Fruit fly (Drosophila melanogaster): ENCODE measurements around the gene CG11504.

Gene CG11504

dm6 chr3R:29997607-29998236 lies at the start of gene CG11504, which contains the start of gene CG15525 (continued):
- TF ChIP-seq CG8290 (GFP tag; optimal IDR thresholded peaks at IDR 0.05): peak; percentile 70
- TF ChIP-seq CG8290 (tag; optimal IDR thresholded peaks at IDR 0.05): no peak
- peak; percentile 63 for TF ChIP-seq HmgZ (tag; optimal IDR thresholded peaks at IDR 0.05)
- TF ChIP-seq CG4854 (GFP tag; optimal IDR thresholded peaks at IDR 0.05): peak; percentile 23
- TF ChIP-seq psq (GFP tag; optimal IDR thresholded peaks at IDR 0.05): no peak
- peak; percentile 47 for TF ChIP-seq HLH54F (GFP tag; optimal IDR thresholded peaks at IDR 0.05)
- peak; percentile 79 for TF ChIP-seq amos (GFP tag; IDR thresholded peaks at IDR 0.05; ENCODE audit: partially characterized antibody)
- peak; percentile 25 for TF ChIP-seq CG9727 (GFP tag; optimal IDR thresholded peaks at IDR 0.05)
- peak; percentile 92 for TF ChIP-seq CG17385 (GFP tag; optimal IDR thresholded peaks at IDR 0.05)
- peak; percentile 83 for TF ChIP-seq Doc3 (GFP tag; IDR thresholded peaks at IDR 0.05; ENCODE audit: partially characterized antibody)
- TF ChIP-seq ham (GFP tag; IDR thresholded peaks at IDR 0.05): no peak
- TF ChIP-seq CG34422 (GFP tag; IDR thresholded peaks at IDR 0.05): peak; percentile 79; the same call in 2 of the 3 replicates
- no peak for TF ChIP-seq tll (GFP tag; optimal IDR thresholded peaks at IDR 0.05)
- peak in 1 of 2 experiments; percentile 7 for TF ChIP-seq insv (GFP tag; optimal IDR thresholded peaks at IDR 0.05)
- peak; percentile 32 for TF ChIP-seq zen (tag; optimal IDR thresholded peaks at IDR 0.05)
- TF ChIP-seq Dref (GFP tag; IDR thresholded peaks at IDR 0.05): peak; percentile 90
- TF ChIP-seq Dp (GFP tag; optimal IDR thresholded peaks at IDR 0.05): peak; percentile 32
- TF ChIP-seq TFAM (GFP tag; optimal IDR thresholded peaks at IDR 0.05): no peak
- TF ChIP-seq CG18599 (GFP tag; optimal IDR thresholded peaks at IDR 0.05): no peak
- no peak for TF ChIP-seq pb (GFP tag; optimal IDR thresholded peaks at IDR 0.05)
- peak; percentile 48 for TF ChIP-seq Sin3A (optimal IDR thresholded peaks at IDR 0.05)
- TF ChIP-seq CrebB (tag; optimal IDR thresholded peaks at IDR 0.05): no peak
- no peak for TF ChIP-seq usp (GFP tag; optimal IDR thresholded peaks at IDR 0.05)
- no peak for TF ChIP-seq Hmr (GFP tag; optimal IDR thresholded peaks at IDR 0.05)
- TF ChIP-seq en (GFP tag; optimal IDR thresholded peaks at IDR 0.05): no peak
- TF ChIP-seq Deaf1 (tag; optimal IDR thresholded peaks at IDR 0.05): no peak
- TF ChIP-seq CG31224 (GFP tag; IDR thresholded peaks at IDR 0.05): no peak
- TF ChIP-seq lab (GFP tag; optimal IDR thresholded peaks at IDR 0.05): no peak
- TF ChIP-seq vvl (GFP tag; IDR thresholded peaks at IDR 0.05): peak; percentile 62; the same call in 1 of the 2 replicates
- TF ChIP-seq kay (GFP tag; optimal IDR thresholded peaks at IDR 0.05): peak; percentile 14
- TF ChIP-seq Ets97D (GFP tag; optimal IDR thresholded peaks at IDR 0.05): peak; percentile 70
- TF ChIP-seq vnd (GFP tag; IDR thresholded peaks at IDR 0.05; ENCODE audit: partially characterized antibody): peak; percentile 90
- peak; percentile 36 for TF ChIP-seq CG9609 (GFP tag; optimal IDR thresholded peaks at IDR 0.05)
- peak; percentile 38; the same call in 1 of the 2 replicates for TF ChIP-seq CG5953 (GFP tag; IDR thresholded peaks at IDR 0.05)
- peak; percentile 64 for TF ChIP-seq CG1603 (tag; optimal IDR thresholded peaks at IDR 0.05)
- TF ChIP-seq CG1024 (GFP tag; IDR thresholded peaks at IDR 0.05): peak; percentile 34; the same call in 1 of the 2 replicates
- TF ChIP-seq CG7839 (tag; optimal IDR thresholded peaks at IDR 0.05): no peak
- no peak for TF ChIP-seq Bdp1 (GFP tag; optimal IDR thresholded peaks at IDR 0.05)
- peak; percentile 72 for TF ChIP-seq esg (GFP tag; conservative IDR thresholded peaks at IDR 0.05)
- no peak for TF ChIP-seq CG9876 (GFP tag; optimal IDR thresholded peaks at IDR 0.05)
- peak; percentile 41; the same call in 1 of the 2 replicates for TF ChIP-seq CG42726 (GFP tag; IDR thresholded peaks at IDR 0.05; ENCODE audit: partially characterized antibody)
- TF ChIP-seq Dbx (GFP tag; IDR thresholded peaks at IDR 0.05): peak; percentile 69; the same call in 2 of the 3 replicates
- no peak for TF ChIP-seq CG6765 (GFP tag; optimal IDR thresholded peaks at IDR 0.05)
- peak; percentile 43 for TF ChIP-seq CG3847 (GFP tag; IDR thresholded peaks at IDR 0.05)
- peak; percentile 93 for TF ChIP-seq row (GFP tag; IDR thresholded peaks at IDR 0.05)
- no peak for TF ChIP-seq slp2 (GFP tag; optimal IDR thresholded peaks at IDR 0.05)
- no peak for TF ChIP-seq CG33557 (GFP tag; optimal IDR thresholded peaks at IDR 0.05)
- peak; percentile 81 for TF ChIP-seq crol (GFP tag; IDR thresholded peaks at IDR 0.05)
- TF ChIP-seq CG32767 (GFP tag; IDR thresholded peaks at IDR 0.05): peak; percentile 92
- TF ChIP-seq so (GFP tag; IDR thresholded peaks at IDR 0.05): no peak
